Worm (Caenorhabditis elegans): ENCODE measurements around the gene spl-1.
A peak's percentile ranks its signal among the peaks of the same experiment; 100 is the strongest.

spl-1 gene

ce11 chrIV:396373-396772 lies 13.4 kb upstream of the spl-1 start, which contains the start of gene rrp-8:
TSS of gene rrp-8 (plus strand) at chrIV:396545.
- no peak for TF ChIP-seq snu-23 (GFP tag; optimal IDR thresholded peaks at IDR 0.05)
- peak; percentile 36 for TF ChIP-seq nhr-85 (tag)
- no peak for TF ChIP-seq unc-98 (GFP tag; IDR thresholded peaks at IDR 0.05)
- no peak for TF ChIP-seq fkh-10 (GFP tag; optimal IDR thresholded peaks at IDR 0.05)
- peak; percentile 3 for TF ChIP-seq ama-1 (optimal IDR thresholded peaks at IDR 0.05)
- no peak for TF ChIP-seq ceh-8 (GFP tag; optimal IDR thresholded peaks at IDR 0.05)
- peak; percentile 73 for TF ChIP-seq aly-2 (tag; optimal IDR thresholded peaks at IDR 0.05)
- TF ChIP-seq C34B4.2 (tag; optimal IDR thresholded peaks at IDR 0.05) = no peak
- TF ChIP-seq lsy-2 (tag; optimal IDR thresholded peaks at IDR 0.05) = peak in 1 of 2 experiments; percentile 20
- TF ChIP-seq nhr-47 (tag; optimal IDR thresholded peaks at IDR 0.05) = peak; percentile 3
- no peak for TF ChIP-seq skn-1 (tag; optimal IDR thresholded peaks at IDR 0.05)
- TF ChIP-seq lin-13 (GFP tag; optimal IDR thresholded peaks at IDR 0.05) = no peak
- TF ChIP-seq nhr-90 (tag; optimal IDR thresholded peaks at IDR 0.05; ENCODE audit: poor library complexity) = no peak

- TF ChIP-seq unc-30 (tag; optimal IDR thresholded peaks at IDR 0.05) (no peak), lir-3 (tag; optimal IDR thresholded peaks at IDR 0.05; ENCODE audit: poor library complexity) (peak; percentile 18), skn-1 (tag; optimal IDR thresholded peaks at IDR 0.05) (peak; percentile 33), snu-23 (GFP tag; optimal IDR thresholded peaks at IDR 0.05) (peak; percentile 87), swsn-7 (tag; optimal IDR thresholded peaks at IDR 0.05) (peak; percentile 72), ceh-82 (tag; optimal IDR thresholded peaks at IDR 0.05) (peak; percentile 57 to 74 (median 71)), nhr-71 (tag; optimal IDR thresholded peaks at IDR 0.05) (peak; percentile 79), unc-98 (GFP tag; IDR thresholded peaks at IDR 0.05) (no peak), mep-1 (tag; optimal IDR thresholded peaks at IDR 0.05) (peak; percentile 89), nhr-90 (tag; optimal IDR thresholded peaks at IDR 0.05; ENCODE audit: poor library complexity) (peak; percentile 68), ztf-11 (tag; optimal IDR thresholded peaks at IDR 0.05) (peak in 1 of 2 experiments; percentile 52), mdl-1 (tag; optimal IDR thresholded peaks at IDR 0.05) (peak in 1 of 2 experiments; percentile 59), efl-3 (GFP tag; optimal IDR thresholded peaks at IDR 0.05) (no peak), unc-62 (GFP tag; optimal IDR thresholded peaks at IDR 0.05) (no peak), hlh-4 (tag; optimal IDR thresholded peaks at IDR 0.05) (no peak), nhr-77 (tag; optimal IDR thresholded peaks at IDR 0.05) (peak; percentile 53), rnt-1 (tag; optimal IDR thresholded peaks at IDR 0.05) (peak; percentile 73), vab-15 (tag; optimal IDR thresholded peaks at IDR 0.05) (peak; percentile 49), ceh-90 (tag; optimal IDR thresholded peaks at IDR 0.05) (no peak), pqm-1 (tag; optimal IDR thresholded peaks at IDR 0.05) (no peak), unc-86 (tag; optimal IDR thresholded peaks at IDR 0.05) (peak; percentile 61), nhr-85 (tag) (peak; percentile 69), tbx-2 (tag; optimal IDR thresholded peaks at IDR 0.05) (peak; percentile 71), dsc-1 (tag; optimal IDR thresholded peaks at IDR 0.05) (peak; percentile 49), sptf-1 (tag; optimal IDR thresholded peaks at IDR 0.05) (no peak), sox-4 (tag; optimal IDR thresholded peaks at IDR 0.05) (peak; percentile 6), elt-3 (tag; optimal IDR thresholded peaks at IDR 0.05) (peak in 2 of 6 experiments; percentile 22 to 48), snpc-4 (tag; optimal IDR thresholded peaks at IDR 0.05) (peak; percentile 36), C16A3.4 (tag; optimal IDR thresholded peaks at IDR 0.05) (peak; percentile 78), nhr-237 (tag; optimal IDR thresholded peaks at IDR 0.05) (peak; percentile 1), ceh-8 (GFP tag; optimal IDR thresholded peaks at IDR 0.05) (no peak), xbp-1 (tag; optimal IDR thresholded peaks at IDR 0.05) (peak; percentile 67), efl-1 (optimal IDR thresholded peaks at IDR 0.05) (peak; percentile 73 to 78), efl-1 (GFP tag; optimal IDR thresholded peaks at IDR 0.05 in 1 of 2) (peak; percentile 73 to 97), fos-1 (tag; optimal IDR thresholded peaks at IDR 0.05) (peak; percentile 32), ceh-88 (GFP tag; IDR thresholded peaks at IDR 0.05) (no peak), dpl-1 (GFP tag; optimal IDR thresholded peaks at IDR 0.05) (peak; percentile 71 to 75 (median 73)), lin-39 (tag; optimal IDR thresholded peaks at IDR 0.05) (peak; percentile 29), hpl-2 (GFP tag; optimal IDR thresholded peaks at IDR 0.05) (peak; percentile 41), nhr-28 (tag; optimal IDR thresholded peaks at IDR 0.05) (no peak), pag-3 (tag; optimal IDR thresholded peaks at IDR 0.05; ENCODE audit: borderline replicate concordance, insufficient read depth) (no peak), fkh-8 (tag; optimal IDR thresholded peaks at IDR 0.05) (peak; percentile 69), mab-9 (GFP tag; IDR thresholded peaks at IDR 0.05) (no peak), isw-1 (GFP tag; IDR thresholded peaks at IDR 0.05) (peak; percentile 56)
Measured at ce11 chrIV:393409-393930, 10.5 kb upstream of the spl-1 start, which contains the start of the genes T07A9.15 and nog-1. TSS of gene T07A9.15 (minus strand) at chrIV:393546. TSS of gene nog-1 (plus strand) at chrIV:393880.

Data from whole organism, L1 larva.